Worm (Caenorhabditis elegans): Measurements from ENCODE around the gene atf-8.
"Not testable (repeated sequence)": the region's sequence is repeated elsewhere in the genome, so short reads cannot be mapped to it uniquely, and the experiment has no call there.

Gene atf-8

DNA sequence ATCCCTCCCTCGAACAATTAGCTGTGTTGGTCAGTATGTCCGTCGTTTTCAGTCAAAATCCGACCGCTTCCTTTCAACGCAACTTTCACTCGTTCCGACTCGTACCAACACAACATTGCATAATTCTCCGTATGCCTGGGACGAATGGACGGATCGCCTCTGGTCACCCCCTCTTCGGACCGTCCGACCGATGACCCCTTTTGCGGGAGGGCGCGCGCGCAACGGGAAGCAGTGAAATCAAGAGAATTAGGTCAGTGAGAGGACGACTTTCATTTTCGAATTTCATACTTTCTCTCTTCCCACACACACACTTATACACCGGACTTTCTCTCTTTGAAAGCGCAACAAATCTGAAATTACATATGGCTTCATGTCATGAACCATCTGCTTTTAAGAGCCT lies at the start of gene atf-8:
Gene atf-8 (plus strand): TSS at position 234 of the 400 bp plus-strand sequence.
- TF ChIP-seq B0310.2 (tag; optimal IDR thresholded peaks at IDR 0.05) (no peak), ets-7 (tag; optimal IDR thresholded peaks at IDR 0.05) (no peak), hmbx-1 (tag; optimal IDR thresholded peaks at IDR 0.05) (no peak), F13C5.2 (tag; optimal IDR thresholded peaks at IDR 0.05) (no peak), hmg-4 (GFP tag; optimal IDR thresholded peaks at IDR 0.05) (no peak), ceh-13 (GFP tag; optimal IDR thresholded peaks at IDR 0.05) (no peak), tbx-37 (GFP tag; conservative IDR thresholded peaks at IDR 0.05) (no peak), tra-4 (tag; optimal IDR thresholded peaks at IDR 0.05) (no peak), tbx-11 (GFP tag; IDR thresholded peaks at IDR 0.05) (no peak)

- TF ChIP-seq flt-1 (GFP tag; IDR thresholded peaks at IDR 0.05) = no peak
- TF ChIP-seq tra-4 (tag; optimal IDR thresholded peaks at IDR 0.05) = no peak
- no peak for TF ChIP-seq sea-1 (GFP tag; conservative IDR thresholded peaks at IDR 0.05)
- no peak for TF ChIP-seq tbx-11 (GFP tag; IDR thresholded peaks at IDR 0.05)
- no peak for TF ChIP-seq ama-1 (optimal IDR thresholded peaks at IDR 0.05)
- no peak for TF ChIP-seq tbx-37 (GFP tag; conservative IDR thresholded peaks at IDR 0.05)
- TF ChIP-seq hmg-4 (GFP tag; optimal IDR thresholded peaks at IDR 0.05) = no peak
- TF ChIP-seq ceh-13 (GFP tag; optimal IDR thresholded peaks at IDR 0.05) = no peak
- TF ChIP-seq hnd-1 (tag; optimal IDR thresholded peaks at IDR 0.05) = no peak
Measured at ce11 chrV:6063330-6063729, 42.1 kb upstream of the atf-8 start, which contains the start of gene Y38A10A.2. TSS of gene Y38A10A.2 (minus strand) at chrV:6063430.

- TF ChIP-seq aly-1 (tag; optimal IDR thresholded peaks at IDR 0.05) = no peak
- TF ChIP-seq sea-1 (GFP tag; conservative IDR thresholded peaks at IDR 0.05) = no peak
- TF ChIP-seq flt-1 (GFP tag; IDR thresholded peaks at IDR 0.05) = no peak
- no peak for TF ChIP-seq ama-1 (optimal IDR thresholded peaks at IDR 0.05)
- TF ChIP-seq tbx-11 (GFP tag; IDR thresholded peaks at IDR 0.05) = no peak
- no peak for TF ChIP-seq B0310.2 (tag; optimal IDR thresholded peaks at IDR 0.05)
- no peak for TF ChIP-seq F13C5.2 (tag; optimal IDR thresholded peaks at IDR 0.05)
- TF ChIP-seq tra-4 (tag; optimal IDR thresholded peaks at IDR 0.05) = no peak
- no peak for TF ChIP-seq tbx-37 (GFP tag; conservative IDR thresholded peaks at IDR 0.05)
- TF ChIP-seq hmg-4 (GFP tag; optimal IDR thresholded peaks at IDR 0.05) = no peak
- TF ChIP-seq ceh-36 (tag; optimal IDR thresholded peaks at IDR 0.05) = no peak
- no peak for TF ChIP-seq scrt-1 (GFP tag; IDR thresholded peaks at IDR 0.05)
- no peak for TF ChIP-seq ceh-13 (GFP tag; optimal IDR thresholded peaks at IDR 0.05)
- TF ChIP-seq hmbx-1 (tag; optimal IDR thresholded peaks at IDR 0.05) = no peak
Measured at ce11 chrV:6067112-6067511, 38.3 kb upstream of the atf-8 start, which contains the start of gene srh-10. TSS of gene srh-10 (minus strand) at chrV:6067140.

DNA sequence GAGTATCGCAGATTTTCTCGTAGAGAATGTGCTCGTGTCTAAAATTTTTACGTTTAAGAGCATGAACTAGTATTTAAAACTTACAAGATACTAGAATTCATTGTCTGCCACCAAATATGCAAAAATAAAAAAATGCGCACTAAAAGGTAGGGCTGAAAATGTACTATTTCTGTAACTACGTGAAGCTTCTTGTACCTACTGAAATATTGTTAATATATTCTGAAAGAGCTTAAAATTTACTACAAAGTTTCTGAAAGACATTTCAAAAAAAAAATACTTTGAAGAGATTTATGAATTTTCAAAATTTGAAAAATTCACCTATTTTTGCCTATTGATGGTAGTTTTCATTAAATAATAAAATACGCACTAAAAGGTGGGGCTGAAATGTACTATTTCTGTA lies 35.4 kb upstream of the atf-8 start, which contains the start of gene fbxa-214:
Gene fbxa-214 (minus strand): TSS at position 101 of the 400 bp plus-strand sequence.
- TF ChIP-seq ets-7 (tag; optimal IDR thresholded peaks at IDR 0.05); hmg-4 (GFP tag; optimal IDR thresholded peaks at IDR 0.05); tbx-11 (GFP tag; IDR thresholded peaks at IDR 0.05): not testable (repeated sequence)

ce11 chrV:6095829-6096228 lies 9.6 kb upstream of the atf-8 start, which contains the start of gene Y38A10A.7:
TSS of gene Y38A10A.7 (plus strand) at chrV:6096197.
- no peak for TF ChIP-seq hmg-4 (GFP tag; optimal IDR thresholded peaks at IDR 0.05)
- no peak for TF ChIP-seq sea-1 (GFP tag; conservative IDR thresholded peaks at IDR 0.05)
- TF ChIP-seq B0310.2 (tag; optimal IDR thresholded peaks at IDR 0.05) = no peak
- no peak for TF ChIP-seq scrt-1 (GFP tag; IDR thresholded peaks at IDR 0.05)
- TF ChIP-seq tra-4 (tag; optimal IDR thresholded peaks at IDR 0.05) = no peak
- TF ChIP-seq ama-1 (optimal IDR thresholded peaks at IDR 0.05) = no peak
- no peak for TF ChIP-seq aly-1 (tag; optimal IDR thresholded peaks at IDR 0.05)
- TF ChIP-seq tbx-37 (GFP tag; conservative IDR thresholded peaks at IDR 0.05) = no peak
- no peak for TF ChIP-seq hnd-1 (tag; optimal IDR thresholded peaks at IDR 0.05)
- TF ChIP-seq tbx-11 (GFP tag; IDR thresholded peaks at IDR 0.05) = no peak
- no peak for TF ChIP-seq pes-1 (GFP tag; IDR thresholded peaks at IDR 0.05)
- no peak for TF ChIP-seq flt-1 (GFP tag; IDR thresholded peaks at IDR 0.05)
- no peak for TF ChIP-seq ceh-13 (GFP tag; optimal IDR thresholded peaks at IDR 0.05)

DNA sequence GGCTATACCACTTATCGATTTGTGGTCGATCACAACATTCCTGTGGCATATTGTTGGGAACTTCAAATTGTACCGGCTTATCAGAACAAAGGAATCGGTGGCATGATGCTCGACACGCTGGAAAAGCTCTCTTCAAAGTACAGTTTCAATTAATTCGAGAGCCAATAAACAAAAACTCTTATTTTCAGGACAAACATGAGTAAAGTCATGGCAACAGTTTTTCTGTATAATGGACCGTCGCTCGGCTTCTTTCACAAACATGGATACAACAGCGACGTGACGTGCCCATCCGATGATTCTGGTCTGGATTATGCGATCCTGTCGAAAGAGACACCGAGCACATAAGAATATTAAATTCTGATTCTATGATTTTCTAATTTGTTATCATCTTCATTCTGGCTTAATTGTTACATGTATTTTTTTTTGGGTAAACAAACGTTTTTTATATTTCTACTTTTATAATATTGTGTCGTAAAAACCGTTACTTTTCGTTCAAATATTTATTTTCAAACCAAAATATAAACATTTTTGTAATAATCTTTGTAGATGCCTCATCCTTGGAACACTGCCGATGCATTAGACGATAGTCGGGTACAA lies 8.8 kb upstream of the atf-8 start, which contains the start of gene smut-1:
Gene smut-1 (plus strand): TSS at position 547 of the 597 bp plus-strand sequence.
- TF ChIP-seq ceh-13 (GFP tag; optimal IDR thresholded peaks at IDR 0.05) (no peak), aly-1 (tag; optimal IDR thresholded peaks at IDR 0.05) (no peak), ets-7 (tag; optimal IDR thresholded peaks at IDR 0.05) (no peak), sea-1 (GFP tag; conservative IDR thresholded peaks at IDR 0.05) (no peak), hnd-1 (tag; optimal IDR thresholded peaks at IDR 0.05) (no peak), scrt-1 (GFP tag; IDR thresholded peaks at IDR 0.05) (no peak), flt-1 (GFP tag; IDR thresholded peaks at IDR 0.05) (no peak), pes-1 (GFP tag; IDR thresholded peaks at IDR 0.05) (no peak), tbx-11 (GFP tag; IDR thresholded peaks at IDR 0.05) (no peak), F13C5.2 (tag; optimal IDR thresholded peaks at IDR 0.05) (no peak), tbx-37 (GFP tag; conservative IDR thresholded peaks at IDR 0.05) (no peak), hmbx-1 (tag; optimal IDR thresholded peaks at IDR 0.05) (no peak)

- TF ChIP-seq scrt-1 (GFP tag; IDR thresholded peaks at IDR 0.05) (no peak), B0310.2 (tag; optimal IDR thresholded peaks at IDR 0.05) (peak; percentile 23)
Measured at ce11 chrV:6098755-6099155, 6.7 kb upstream of the atf-8 start.

ce11 chrV:6099634-6100033 lies 5.8 kb upstream of the atf-8 start:
- TF ChIP-seq tbx-11 (GFP tag; IDR thresholded peaks at IDR 0.05) = no peak
- TF ChIP-seq ets-7 (tag; optimal IDR thresholded peaks at IDR 0.05) = no peak
- no peak for TF ChIP-seq B0310.2 (tag; optimal IDR thresholded peaks at IDR 0.05)
- TF ChIP-seq pes-1 (GFP tag; IDR thresholded peaks at IDR 0.05) = no peak
- TF ChIP-seq tbx-37 (GFP tag; conservative IDR thresholded peaks at IDR 0.05) = no peak
- TF ChIP-seq ama-1 (optimal IDR thresholded peaks at IDR 0.05) = no peak
- no peak for TF ChIP-seq hmbx-1 (tag; optimal IDR thresholded peaks at IDR 0.05)
- no peak for TF ChIP-seq ceh-36 (tag; optimal IDR thresholded peaks at IDR 0.05)
- TF ChIP-seq tra-4 (tag; optimal IDR thresholded peaks at IDR 0.05) = no peak
